Worm (Caenorhabditis elegans) whole organism, L4 larva: ENCODE data around the gene ZK112.4.
A peak's percentile ranks its signal among the peaks of the same experiment; 100 is the strongest.

Experiments used
- D1046.2 ChIP-seq: fragments of 200-800 bp; sonication (Bioruptor generic); IDR thresholded peaks from 2 replicates; pipeline ENCODE4 v1.3.6; 2022; ENCODE audit warnings: missing genetic modification characterization, missing compliant biosample characterization
- F26F4.8 ChIP-seq: fragments of 200-800 bp; sonication (Bioruptor generic); conservative IDR thresholded peaks from 2 replicates; pipeline ENCODE4 v1.3.6; 2022; ENCODE audit warnings: missing genetic modification characterization, missing compliant biosample characterization
- F37D6.2 ChIP-seq: sonication (generic microtip); optimal IDR thresholded peaks from 2 replicates; lab custom pipeline; 2016; ENCODE audit warnings: mild to moderate bottlenecking, missing genetic modification characterization, missing compliant biosample characterization
- T26A8.4 ChIP-seq: fragments of 200-800 bp; sonication (Bioruptor generic); IDR thresholded peaks from 2 replicates; pipeline ENCODE4 v1.3.6; 2022; ENCODE audit warnings: missing genetic modification characterization, missing compliant biosample characterization
- Y105C5A.15 ChIP-seq: fragments of 200-800 bp; sonication (Bioruptor generic); IDR thresholded peaks from 2 replicates; pipeline ENCODE4 v1.3.6; 2022; ENCODE audit warnings: missing genetic modification characterization, missing compliant biosample characterization
- Y75B8A.6 ChIP-seq: fragments of 200-800 bp; sonication (Bioruptor generic); IDR thresholded peaks from 2 replicates; pipeline ENCODE4 v1.3.6; 2022; ENCODE audit warnings: missing genetic modification reagents, missing genetic modification characterization, missing compliant biosample characterization
- ZK546.5 ChIP-seq, 2 experiments: sonication (generic microtip); optimal IDR thresholded peaks; 2 replicates each; lab custom pipeline; 2017; ENCODE audit warnings: missing biosample characterization in 2 of 2, missing genetic modification characterization in 2 of 2
- aha-1 ChIP-seq: fragments of 150-350 bp; peaks from one replicate; lab custom pipeline; 2014; ENCODE audit warnings: missing biosample characterization, missing genetic modification characterization
- aly-2 ChIP-seq: sonication (generic microtip); optimal IDR thresholded peaks from 2 replicates; lab custom pipeline; 2018; ENCODE audit warnings: missing biosample characterization, missing genetic modification characterization
- ama-1 ChIP-seq: fragments of 150-350 bp; optimal IDR thresholded peaks from 2 replicates; lab custom pipeline; 2014; ENCODE audit warnings: inconsistent platforms, mixed read lengths
- ceh-20 ChIP-seq: fragments of 200-800 bp; sonication (Bioruptor generic); IDR thresholded peaks from 2 replicates; pipeline ENCODE4 v1.3.6; 2022; ENCODE audit warnings: missing genetic modification reagents, missing genetic modification characterization, missing compliant biosample characterization
- ceh-62 ChIP-seq: sonication (generic microtip); optimal IDR thresholded peaks from 2 replicates; lab custom pipeline; 2017; ENCODE audit warnings: missing biosample characterization, missing genetic modification characterization
- daf-16 ChIP-seq, 3 experiments: sonication (generic microtip); optimal IDR thresholded peaks; 2 replicates each; lab custom pipeline; 2016 to 2017; ENCODE audit warnings: missing genetic modification characterization in 3 of 3, missing genetic modification reagents in 3 of 3, mild to moderate bottlenecking in 2 of 3, missing compliant biosample characterization in 2 of 3, missing biosample characterization in 1 of 3, moderate library complexity in 1 of 3
- daf-8 ChIP-seq: fragments of 200-800 bp; sonication (Bioruptor generic); IDR thresholded peaks from 2 replicates; pipeline ENCODE4 v1.3.6; 2022; ENCODE audit warnings: missing genetic modification characterization, missing compliant biosample characterization
- dmd-6 ChIP-seq: fragments of 200-800 bp; sonication (Bioruptor generic); IDR thresholded peaks from 2 replicates; pipeline ENCODE4 v1.3.6; 2022; ENCODE audit warnings: missing genetic modification reagents, missing genetic modification characterization, missing compliant biosample characterization
- dmd-9 ChIP-seq: fragments of 200-800 bp; sonication (Bioruptor generic); IDR thresholded peaks from 2 replicates; pipeline ENCODE4 v1.3.6; 2022; ENCODE audit warnings: missing genetic modification reagents, missing genetic modification characterization, missing compliant biosample characterization
- dpl-1 ChIP-seq: fragments of 150-350 bp; optimal IDR thresholded peaks from 2 replicates; lab custom pipeline; 2014; ENCODE audit warnings: missing biosample characterization, missing genetic modification reagents, missing genetic modification characterization
- dve-1 ChIP-seq: sonication (generic microtip); optimal IDR thresholded peaks from 2 replicates; lab custom pipeline; 2017; ENCODE audit warnings: antibody characterized with exemption, mild to moderate bottlenecking, missing genetic modification characterization, missing compliant biosample characterization; ENCODE audit not compliant: insufficient read depth
- egl-27 ChIP-seq: sonication (generic microtip); optimal IDR thresholded peaks from 3 replicates; lab custom pipeline; 2017; ENCODE audit warnings: missing biosample characterization, missing genetic modification reagents, missing genetic modification characterization
- hlh-11 ChIP-seq: fragments of 200-800 bp; sonication (Bioruptor generic); optimal IDR thresholded peaks from 2 replicates; lab custom pipeline; 2018; ENCODE audit warnings: mild to moderate bottlenecking, missing genetic modification characterization, missing compliant biosample characterization
- hmg-1.1 ChIP-seq: fragments of 200-800 bp; sonication (Bioruptor generic); IDR thresholded peaks from 2 replicates; pipeline ENCODE4 v1.3.6; 2022; ENCODE audit warnings: missing genetic modification reagents, missing genetic modification characterization, missing compliant biosample characterization
- lim-7 ChIP-seq: fragments of 200-800 bp; sonication (Bioruptor generic); IDR thresholded peaks from 2 replicates; pipeline ENCODE4 v1.3.6; 2022; ENCODE audit warnings: missing genetic modification characterization, missing compliant biosample characterization
- lin-13 ChIP-seq: fragments of 150-350 bp; optimal IDR thresholded peaks from 2 replicates; lab custom pipeline; 2014; ENCODE audit warnings: missing biosample characterization, missing genetic modification reagents, missing genetic modification characterization
- lin-15B ChIP-seq: fragments of 150-350 bp; sonication (generic microtip); optimal IDR thresholded peaks from 3 replicates; lab custom pipeline; 2014; ENCODE audit warnings: missing biosample characterization, missing genetic modification characterization
- lin-29 ChIP-seq: fragments of 200-800 bp; sonication (Bioruptor generic); IDR thresholded peaks from 2 replicates; pipeline ENCODE4 v1.3.6; 2022; ENCODE audit warnings: missing genetic modification reagents, missing genetic modification characterization, missing compliant biosample characterization
- lin-38 ChIP-seq: fragments of 200-800 bp; sonication (Bioruptor generic); IDR thresholded peaks from 2 replicates; pipeline ENCODE4 v1.3.6; 2022; ENCODE audit warnings: missing genetic modification reagents, missing genetic modification characterization, missing compliant biosample characterization
- lin-39 ChIP-seq: fragments of 150-350 bp; optimal IDR thresholded peaks from 2 replicates; lab custom pipeline; 2014; ENCODE audit warnings: missing biosample characterization, missing genetic modification reagents, missing genetic modification characterization
- lir-3 ChIP-seq: sonication (generic microtip); optimal IDR thresholded peaks from 2 replicates; lab custom pipeline; 2016; ENCODE audit warnings: mild to moderate bottlenecking, missing genetic modification characterization, missing compliant biosample characterization
- lsy-2 ChIP-seq, 2 experiments: fragments of 150-350 bp in 1 of 2; sonication (generic microtip) in 1 of 2; optimal IDR thresholded peaks; 2 replicates each; lab custom pipeline; 2014 to 2017; ENCODE audit warnings: missing biosample characterization in 2 of 2, missing genetic modification characterization in 2 of 2
- mdl-1 ChIP-seq, 2 experiments: fragments of 150-350 bp in 1 of 2; sonication (generic microtip) in 1 of 2; optimal IDR thresholded peaks; 2 replicates each; lab custom pipeline; 2014 to 2017; ENCODE audit warnings: missing biosample characterization in 2 of 2, missing genetic modification characterization in 2 of 2
- mep-1 ChIP-seq: fragments of 150-350 bp; sonication (generic microtip); optimal IDR thresholded peaks from 3 replicates; lab custom pipeline; 2014; ENCODE audit warnings: missing biosample characterization, missing genetic modification characterization
- mes-2 ChIP-seq: sonication (generic microtip); optimal IDR thresholded peaks from 2 replicates; lab custom pipeline; 2016; ENCODE audit warnings: missing genotype, mild to moderate bottlenecking, missing genetic modification characterization, missing compliant biosample characterization; ENCODE audit not compliant: poor library complexity, severe bottlenecking
- mxl-2 ChIP-seq: fragments of 200-800 bp; sonication (Bioruptor generic); conservative IDR thresholded peaks from 2 replicates; pipeline ENCODE4 v1.3.6; 2022; ENCODE audit warnings: missing genetic modification reagents, missing genetic modification characterization, missing compliant biosample characterization
- mxl-3 ChIP-seq: fragments of 200-800 bp; sonication (Bioruptor generic); optimal IDR thresholded peaks from 2 replicates; lab custom pipeline; 2018; ENCODE audit warnings: mild to moderate bottlenecking, missing genetic modification characterization, missing compliant biosample characterization
- nhr-102 ChIP-seq: sonication (generic microtip); optimal IDR thresholded peaks from 2 replicates; lab custom pipeline; 2016; ENCODE audit warnings: mild to moderate bottlenecking, missing genetic modification characterization, moderate library complexity, missing compliant biosample characterization
- nhr-11 ChIP-seq: fragments of 150-350 bp; optimal IDR thresholded peaks from 2 replicates; lab custom pipeline; 2014; ENCODE audit warnings: missing biosample characterization, missing genetic modification characterization
- nhr-111 ChIP-seq: fragments of 200-800 bp; sonication (Bioruptor generic); optimal IDR thresholded peaks from 2 replicates; lab custom pipeline; 2018; ENCODE audit warnings: mild to moderate bottlenecking, missing genetic modification characterization, missing compliant biosample characterization
- nhr-25 ChIP-seq: sonication (generic microtip); optimal IDR thresholded peaks from 2 replicates; lab custom pipeline; 2017; ENCODE audit warnings: missing genetic modification characterization, mild to moderate bottlenecking, missing compliant biosample characterization, antibody characterized with exemption, moderate library complexity, borderline replicate concordance; ENCODE audit not compliant: insufficient read depth
- nhr-41 ChIP-seq: fragments of 200-800 bp; sonication (Bioruptor generic); IDR thresholded peaks from 2 replicates; pipeline ENCODE4 v1.3.6; 2022; ENCODE audit warnings: missing genetic modification reagents, missing genetic modification characterization, missing compliant biosample characterization
- pha-4 ChIP-seq, 2 experiments: fragments of 150-350 bp in 1 of 2; fragments of 200-800 bp in 1 of 2; sonication (Bioruptor generic) in 1 of 2; IDR thresholded peaks in 1 of 2; optimal IDR thresholded peaks in 1 of 2; 2 replicates each; pipeline versions ENCODE4 v1.3.6 to Lab custom; 2014 to 2022; ENCODE audit warnings: missing genetic modification characterization in 2 of 2, missing genetic modification reagents in 2 of 2, missing biosample characterization in 1 of 2, missing compliant biosample characterization in 1 of 2
- saeg-2 ChIP-seq: fragments of 200-800 bp; sonication (Bioruptor generic); IDR thresholded peaks from 2 replicates; pipeline ENCODE4 v1.3.6; 2022; ENCODE audit warnings: missing genetic modification reagents, missing genetic modification characterization, missing compliant biosample characterization
- sdz-12 ChIP-seq: fragments of 200-800 bp; sonication (Bioruptor generic); optimal IDR thresholded peaks from 2 replicates; lab custom pipeline; 2018; ENCODE audit warnings: mild to moderate bottlenecking, missing genetic modification characterization, missing compliant biosample characterization
- set-16 ChIP-seq: fragments of 200-800 bp; sonication (Bioruptor generic); IDR thresholded peaks from 2 replicates; pipeline ENCODE4 v1.3.6; 2022; ENCODE audit warnings: missing genetic modification reagents, missing genetic modification characterization, missing compliant biosample characterization
- snpc-1.2 ChIP-seq: fragments of 200-800 bp; sonication (Bioruptor generic); IDR thresholded peaks from 2 replicates; pipeline ENCODE4 v1.3.6; 2022; ENCODE audit warnings: missing genetic modification reagents, missing genetic modification characterization, missing compliant biosample characterization
- spr-3 ChIP-seq: fragments of 200-800 bp; sonication (Bioruptor generic); optimal IDR thresholded peaks from 2 replicates; lab custom pipeline; 2018; ENCODE audit warnings: mild to moderate bottlenecking, missing genetic modification characterization, missing compliant biosample characterization
- tra-1 ChIP-seq: fragments of 200-800 bp; sonication (Bioruptor generic); IDR thresholded peaks from 2 replicates; pipeline ENCODE4 v1.3.6; 2022; ENCODE audit warnings: missing genetic modification reagents, missing genetic modification characterization, missing compliant biosample characterization
- unc-62 ChIP-seq, 3 experiments: fragments of 150-350 bp in 1 of 3; sonication (generic microtip); optimal IDR thresholded peaks in 2 of 3; peaks in 1 of 3; 1 replicate in 1 of 3; 2 replicates in 2 of 3; lab custom pipeline; 2014 to 2017; ENCODE audit warnings: missing biosample characterization in 3 of 3, missing genetic modification characterization in 3 of 3, missing genetic modification reagents in 3 of 3, missing genotype in 1 of 3
- vab-7 ChIP-seq: fragments of 200-800 bp; sonication (Bioruptor generic); IDR thresholded peaks from 2 replicates; pipeline ENCODE4 v1.3.6; 2022; ENCODE audit warnings: missing genetic modification reagents, missing genetic modification characterization, missing compliant biosample characterization

The ZK112.4 gene

ce11 chrIII:7729534-7730061, at the start of gene ZK112.4:
TSS of gene ZK112.4 (minus strand) at chrIII:7730011.
- TF ChIP-seq mxl-2 (GFP tag; lab: Robert Waterston, UW) (no peak), nhr-25 (tag; lab: Kevin White, UChicago) (peak; percentile 62), lin-13 (no peak), D1046.2 (GFP tag; lab: Robert Waterston, UW) (no peak), daf-8 (no peak), egl-27 (tag; lab: Kevin White, UChicago) (no peak), ceh-20 (no peak), hmg-1.1 (peak; percentile 49), spr-3 (GFP tag; lab: Kevin White, UChicago) (no peak), nhr-11 (tag; lab: Kevin White, UChicago) (peak; percentile 91), ama-1 (lab: Kevin White, UChicago) (peak; percentile 72), Y105C5A.15 (GFP tag; lab: Robert Waterston, UW) (no peak), nhr-102 (tag; lab: Kevin White, UChicago) (no peak), aly-2 (no peak), dpl-1 (GFP tag; lab: Kevin White, UChicago) (no peak), lin-29 (GFP tag; lab: Robert Waterston, UW) (no peak), dve-1 (tag; lab: Kevin White, UChicago) (no peak), pha-4 (GFP tag; IDR thresholded peaks at IDR 0.05; lab: Robert Waterston, UW) (0 out of 2 replicates have a peak, but pooled peaks have one; percentile 12), pha-4 (tag; optimal IDR thresholded peaks at IDR 0.05; lab: Kevin White, UChicago) (no peak), lin-39 (tag; lab: Kevin White, UChicago) (no peak), lsy-2 (tag; optimal IDR thresholded peaks at IDR 0.05; lab: Kevin White, UChicago) (peak; percentile 62 to 67), mes-2 (tag; lab: Kevin White, UChicago) (no peak), mep-1 (tag; lab: Kevin White, UChicago) (peak; percentile 90), hlh-11 (tag; lab: Kevin White, UChicago) (peak; percentile 79), ceh-62 (no peak), T26A8.4 (GFP tag; lab: Robert Waterston, UW) (no peak), tra-1 (no peak; the same call in 1 of the 2 replicates), Y75B8A.6 (GFP tag; lab: Robert Waterston, UW) (no peak), saeg-2 (no peak), lim-7 (GFP tag; lab: Robert Waterston, UW) (0 out of 2 replicates have a peak, but pooled peaks have one; percentile 38), mxl-3 (peak; percentile 26), lir-3 (no peak), sdz-12 (GFP tag; lab: Kevin White, UChicago) (no peak), set-16 (GFP tag; lab: Robert Waterston, UW) (peak; percentile 93), lin-15B (no peak), nhr-41 (GFP tag; lab: Robert Waterston, UW) (no peak), snpc-1.2 (no peak), unc-62 (GFP tag; optimal IDR thresholded peaks at IDR 0.05 in 1 of 2; lab: Kevin White, UChicago) (peak in 1 of 2 experiments; percentile 98), unc-62 (tag; optimal IDR thresholded peaks at IDR 0.05; lab: Kevin White, UChicago) (no peak), lin-38 (GFP tag; lab: Robert Waterston, UW) (peak; percentile 32; the same call in 1 of the 2 replicates), ZK546.5 (tag; optimal IDR thresholded peaks at IDR 0.05; lab: Kevin White, UChicago) (no peak), aha-1 (tag; lab: Kevin White, UChicago) (peak; percentile 88), nhr-111 (GFP tag; lab: Kevin White, UChicago) (no peak), mdl-1 (tag; optimal IDR thresholded peaks at IDR 0.05; lab: Kevin White, UChicago) (peak; percentile 26 to 57), dmd-9 (no peak), F37D6.2 (tag; lab: Kevin White, UChicago) (peak; percentile 48), vab-7 (GFP tag; lab: Robert Waterston, UW) (no peak; the same call in 1 of the 2 replicates), daf-16 (GFP tag; optimal IDR thresholded peaks at IDR 0.05; lab: Kevin White, UChicago) (peak in 1 of 2 experiments; percentile 68), daf-16 (tag; optimal IDR thresholded peaks at IDR 0.05; lab: Kevin White, UChicago) (peak; percentile 25), dmd-6 (GFP tag; lab: Robert Waterston, UW) (no peak; the same call in 1 of the 2 replicates), F26F4.8 (no peak)
